Worm (Caenorhabditis elegans) whole organism, early embryonic: Measurements from ENCODE around the gene math-37.

Source experiments
- F13C5.2 ChIP-seq: sonication (generic microtip); optimal IDR thresholded peaks from 2 replicates; lab custom pipeline; 2017; ENCODE audit warnings: mild to moderate bottlenecking, missing genetic modification characterization, inconsistent platforms, missing compliant biosample characterization
- aly-1 ChIP-seq: sonication (generic microtip); optimal IDR thresholded peaks from 2 replicates; lab custom pipeline; 2016; ENCODE audit warnings: missing genetic modification characterization, missing compliant biosample characterization
- ceh-36 ChIP-seq: sonication (generic microtip); optimal IDR thresholded peaks from 2 replicates; lab custom pipeline; 2016; ENCODE audit warnings: missing genetic modification characterization, inconsistent platforms, missing compliant biosample characterization
- tra-4 ChIP-seq: sonication (generic microtip); optimal IDR thresholded peaks from 2 replicates; lab custom pipeline; 2017; ENCODE audit warnings: missing genetic modification characterization, missing compliant biosample characterization

DNA sequence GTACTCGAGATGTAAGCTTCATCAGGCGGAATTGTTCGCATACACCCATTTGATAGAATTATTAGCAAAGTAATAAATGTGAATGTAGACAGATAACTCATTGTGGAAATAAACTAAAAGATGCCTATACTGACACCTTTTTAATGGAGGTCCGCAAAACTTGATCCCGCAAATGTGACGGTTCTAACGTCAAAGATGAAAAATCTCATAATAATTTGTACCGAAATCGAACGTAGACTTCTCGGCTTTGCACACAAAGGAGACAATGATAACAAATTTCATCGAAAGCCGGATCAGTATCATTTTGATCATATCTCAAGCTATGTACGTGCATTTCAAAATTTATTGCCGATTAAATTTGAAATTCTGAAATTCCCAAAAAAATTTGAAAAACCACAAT is 13.7 kb downstream of the math-37 start, which contains the start of gene R52.4:
- no peak for TF ChIP-seq aly-1 (tag; lab: Kevin White, UChicago)
- TF ChIP-seq ceh-36 (tag; lab: Kevin White, UChicago), result no peak
- no peak for TF ChIP-seq tra-4 (tag; lab: Kevin White, UChicago)
- TF ChIP-seq F13C5.2, result no peak
